Fruit fly (Drosophila melanogaster) whole organism, embryonic: ENCODE data around the gene tra.
A peak's percentile ranks its signal among the peaks of the same experiment; 100 is the strongest.

ENCODE experiments used
- Abd-B ChIP-seq: fragments of 200-800 bp; sonication (Bioruptor generic); optimal IDR thresholded peaks from 2 replicates; lab custom pipeline; 2018; ENCODE audit warnings: missing biosample characterization, mild to moderate bottlenecking, missing genetic modification characterization, moderate library complexity
- B-H2 ChIP-seq: fragments of 200-800 bp; sonication (Bioruptor generic); optimal IDR thresholded peaks from 2 replicates; lab custom pipeline; 2018; ENCODE audit warnings: missing biosample characterization, mild to moderate bottlenecking, missing genetic modification characterization
- BEAF-32 ChIP-seq: fragments of 200-800 bp; sonication (Bioruptor generic); optimal IDR thresholded peaks from 3 replicates; lab custom pipeline; 2017; ENCODE audit warnings: missing biosample characterization, missing genetic modification characterization, mild to moderate bottlenecking, moderate library complexity, missing genetic modification reagents
- BtbVII ChIP-seq: fragments of 200-800 bp; sonication (Bioruptor generic); optimal IDR thresholded peaks from 3 replicates; lab custom pipeline; 2017; ENCODE audit warnings: missing biosample characterization, mild to moderate bottlenecking, missing genetic modification characterization
- CG10209 ChIP-seq: fragments of 200-800 bp; sonication (Bioruptor generic); optimal IDR thresholded peaks from 3 replicates; lab custom pipeline; 2017; ENCODE audit warnings: missing biosample characterization, mild to moderate bottlenecking, missing genetic modification characterization, missing genetic modification reagents
- CG10462 ChIP-seq: fragments of 200-800 bp; sonication (Bioruptor generic); optimal IDR thresholded peaks from 2 replicates; lab custom pipeline; 2016; ENCODE audit warnings: missing biosample characterization, missing genetic modification characterization
- CG10565 ChIP-seq: fragments of 200-800 bp; sonication (Bioruptor generic); optimal IDR thresholded peaks from 3 replicates; lab custom pipeline; 2016; ENCODE audit warnings: missing biosample characterization, mild to moderate bottlenecking, missing genetic modification characterization
- CG11504 ChIP-seq: fragments of 200-800 bp; sonication (Bioruptor generic); optimal IDR thresholded peaks from 3 replicates; lab custom pipeline; 2019; ENCODE audit warnings: missing biosample characterization, mild to moderate bottlenecking, missing genetic modification characterization, moderate library complexity
- CG12219 ChIP-seq: fragments of 200-800 bp; sonication (Bioruptor generic); optimal IDR thresholded peaks from 3 replicates; lab custom pipeline; 2018; ENCODE audit warnings: missing biosample characterization, mild to moderate bottlenecking, missing genetic modification characterization
- CG16813 ChIP-seq: fragments of 200-800 bp; sonication (Bioruptor generic); IDR thresholded peaks from 3 replicates; pipeline ENCODE4 v1.3.6; 2022; ENCODE audit warnings: missing biosample characterization, missing genetic modification characterization; ENCODE audit not compliant: partially characterized antibody
- CG16815 ChIP-seq: fragments of 200-800 bp; sonication (Bioruptor generic); optimal IDR thresholded peaks from 3 replicates; lab custom pipeline; 2017; ENCODE audit warnings: missing biosample characterization, mild to moderate bottlenecking, missing genetic modification characterization
- CG2116 ChIP-seq: fragments of 200-800 bp; sonication (Bioruptor generic); optimal IDR thresholded peaks from 3 replicates; lab custom pipeline; 2018; ENCODE audit warnings: missing biosample characterization, mild to moderate bottlenecking, missing genetic modification characterization
- CG2202 ChIP-seq: fragments of 200-800 bp; sonication (Bioruptor generic); optimal IDR thresholded peaks from 2 replicates; lab custom pipeline; 2018; ENCODE audit warnings: missing biosample characterization, mild to moderate bottlenecking, missing genetic modification characterization
- CG3281 ChIP-seq: fragments of 200-800 bp; sonication (Bioruptor generic); optimal IDR thresholded peaks from 3 replicates; lab custom pipeline; 2017; ENCODE audit warnings: missing biosample characterization, mild to moderate bottlenecking, missing genetic modification characterization
- CG3847 ChIP-seq: fragments of 200-800 bp; sonication (Bioruptor generic); IDR thresholded peaks from 2 replicates; pipeline ENCODE4 v1.3.6; 2022; ENCODE audit warnings: missing biosample characterization, missing genetic modification characterization
- CG42726 ChIP-seq: fragments of 200-800 bp; sonication (Bioruptor generic); IDR thresholded peaks from 2 replicates; pipeline ENCODE4 v1.3.6; 2022; ENCODE audit warnings: missing biosample characterization, missing genetic modification characterization; ENCODE audit not compliant: partially characterized antibody
- CG4707 ChIP-seq: fragments of 200-800 bp; sonication (Bioruptor generic); optimal IDR thresholded peaks from 2 replicates; lab custom pipeline; 2018; ENCODE audit warnings: missing biosample characterization, mild to moderate bottlenecking, missing genetic modification characterization, moderate library complexity
- CG5245 ChIP-seq: fragments of 200-800 bp; sonication (Bioruptor generic); optimal IDR thresholded peaks from 3 replicates; lab custom pipeline; 2016; ENCODE audit warnings: missing biosample characterization, missing genetic modification characterization
- CG5953 ChIP-seq: fragments of 200-800 bp; sonication (Bioruptor generic); IDR thresholded peaks from 2 replicates; pipeline ENCODE4 v1.3.6; 2022; ENCODE audit warnings: missing biosample characterization, missing genetic modification characterization
- CG6683 ChIP-seq: fragments of 200-800 bp; sonication (Bioruptor generic); optimal IDR thresholded peaks from 2 replicates; lab custom pipeline; 2017; ENCODE audit warnings: missing biosample characterization, mild to moderate bottlenecking, missing genetic modification characterization, missing genetic modification reagents
- CG7372 ChIP-seq: fragments of 200-800 bp; sonication (Bioruptor generic); IDR thresholded peaks from 2 replicates; pipeline ENCODE4 v1.3.6; 2022; ENCODE audit warnings: missing biosample characterization, missing genetic modification characterization
- CG7928 ChIP-seq: fragments of 200-800 bp; sonication (Bioruptor generic); optimal IDR thresholded peaks from 2 replicates; lab custom pipeline; 2017; ENCODE audit warnings: missing biosample characterization, mild to moderate bottlenecking, missing genetic modification characterization
- CG7987 ChIP-seq: fragments of 200-800 bp; sonication (Bioruptor generic); optimal IDR thresholded peaks from 2 replicates; lab custom pipeline; 2018; ENCODE audit warnings: missing biosample characterization, mild to moderate bottlenecking, missing genetic modification characterization, moderate library complexity
- CG8359 ChIP-seq: fragments of 200-800 bp; sonication (Bioruptor generic); optimal IDR thresholded peaks from 2 replicates; lab custom pipeline; 2017; ENCODE audit warnings: missing biosample characterization, mild to moderate bottlenecking, missing genetic modification characterization, borderline replicate concordance
- Dad ChIP-seq: fragments of 200-800 bp; sonication (Bioruptor generic); optimal IDR thresholded peaks from 3 replicates; lab custom pipeline; 2016; ENCODE audit warnings: missing biosample characterization, missing genetic modification characterization
- Dip3 ChIP-seq: fragments of 200-800 bp; sonication (Bioruptor generic); optimal IDR thresholded peaks from 3 replicates; lab custom pipeline; 2016; ENCODE audit warnings: missing biosample characterization, missing genetic modification characterization
- Dll ChIP-seq: fragments of 200-800 bp; sonication (Bioruptor generic); IDR thresholded peaks from 4 replicates; pipeline ENCODE4 v1.3.6; 2022; ENCODE audit warnings: missing biosample characterization, missing genetic modification characterization; ENCODE audit not compliant: partially characterized antibody
- Elba2 ChIP-seq: fragments of 200-800 bp; sonication (Bioruptor generic); optimal IDR thresholded peaks from 3 replicates; lab custom pipeline; 2016; ENCODE audit warnings: missing biosample characterization, missing genetic modification characterization
- Hr51 ChIP-seq, 2 experiments: fragments of 200-800 bp; sonication (Bioruptor generic); optimal IDR thresholded peaks; 2 replicates in 1 of 2; 3 replicates in 1 of 2; lab custom pipeline; 2016 to 2018; ENCODE audit warnings: missing biosample characterization in 2 of 2, missing genetic modification characterization in 2 of 2, mild to moderate bottlenecking in 1 of 2, moderate library complexity in 1 of 2
- Hr78 ChIP-seq, 2 experiments: fragments of 200-800 bp in 1 of 2; fragments of >200 bp in 1 of 2; sonication (Bioruptor generic) in 1 of 2; optimal IDR thresholded peaks; 2 replicates each; lab custom pipeline; 2017 to 2019; ENCODE audit warnings: missing biosample characterization in 2 of 2, missing genetic modification characterization in 2 of 2, mild to moderate bottlenecking in 1 of 2, moderate library complexity in 1 of 2
- MTF-1 ChIP-seq: fragments of 200-800 bp; sonication (Bioruptor generic); optimal IDR thresholded peaks from 2 replicates; lab custom pipeline; 2018; ENCODE audit warnings: missing biosample characterization, mild to moderate bottlenecking, missing genetic modification characterization, borderline replicate concordance
- NC2α ChIP-seq: fragments of 200-800 bp; sonication (Bioruptor generic); optimal IDR thresholded peaks from 2 replicates; lab custom pipeline; 2016; ENCODE audit warnings: missing biosample characterization, missing genetic modification characterization
- Opbp ChIP-seq: fragments of 200-800 bp; sonication (Bioruptor generic); IDR thresholded peaks from 3 replicates; pipeline ENCODE4 v1.3.6; 2022; ENCODE audit warnings: missing biosample characterization, missing genetic modification characterization; ENCODE audit not compliant: partially characterized antibody
- Rfx ChIP-seq: fragments of 200-800 bp; sonication (Bioruptor generic); IDR thresholded peaks from 2 replicates; pipeline ENCODE4 v1.3.6; 2022; ENCODE audit warnings: missing biosample characterization, missing genetic modification characterization
- Sin3A ChIP-seq: fragments of >200 bp; optimal IDR thresholded peaks from 2 replicates; lab custom pipeline; 2018
- YL-1 ChIP-seq: fragments of 200-800 bp; sonication (Bioruptor generic); optimal IDR thresholded peaks from 3 replicates; lab custom pipeline; 2017; ENCODE audit warnings: missing biosample characterization, mild to moderate bottlenecking, missing genetic modification characterization
- cad ChIP-seq: fragments of >200 bp; optimal IDR thresholded peaks from 2 replicates; lab custom pipeline; 2017; ENCODE audit warnings: missing biosample characterization, missing genetic modification characterization
- crol ChIP-seq: fragments of 200-800 bp; sonication (Bioruptor generic); IDR thresholded peaks from 2 replicates; pipeline ENCODE4 v1.3.6; 2022; ENCODE audit warnings: missing biosample characterization, missing genetic modification characterization
- da ChIP-seq: fragments of 200-800 bp; sonication (Bioruptor generic); optimal IDR thresholded peaks from 2 replicates; lab custom pipeline; 2016; ENCODE audit warnings: missing biosample characterization, missing genetic modification characterization
- dm ChIP-seq: fragments of 200-800 bp; sonication (Bioruptor generic); optimal IDR thresholded peaks from 3 replicates; lab custom pipeline; 2016; ENCODE audit warnings: missing biosample characterization, missing genetic modification characterization
- gsb-n ChIP-seq: fragments of 200-800 bp; sonication (Bioruptor generic); optimal IDR thresholded peaks from 3 replicates; lab custom pipeline; 2018; ENCODE audit warnings: missing biosample characterization, mild to moderate bottlenecking, missing genetic modification characterization
- hb ChIP-seq: fragments of 200-800 bp; sonication (Bioruptor generic); IDR thresholded peaks from 3 replicates; pipeline ENCODE4 v1.3.6; 2022; ENCODE audit warnings: missing biosample characterization, missing genetic modification characterization; ENCODE audit not compliant: partially characterized antibody
- insv ChIP-seq, 2 experiments: fragments of 200-800 bp; sonication (Bioruptor generic); optimal IDR thresholded peaks; 3 replicates each; lab custom pipeline; 2016 to 2018; ENCODE audit warnings: missing biosample characterization in 2 of 2, missing genetic modification characterization in 2 of 2
- inv ChIP-seq: fragments of 200-800 bp; sonication (Bioruptor generic); IDR thresholded peaks from 2 replicates; pipeline ENCODE4 v1.3.6; 2022; ENCODE audit warnings: missing biosample characterization, missing genetic modification characterization; ENCODE audit not compliant: partially characterized antibody
- klu ChIP-seq: fragments of 200-800 bp; sonication (Bioruptor generic); IDR thresholded peaks from 2 replicates; pipeline ENCODE4 v1.3.6; 2022; ENCODE audit warnings: missing biosample characterization, missing genetic modification characterization
- nau ChIP-seq: fragments of 200-800 bp; sonication (Bioruptor generic); optimal IDR thresholded peaks from 3 replicates; lab custom pipeline; 2017; ENCODE audit warnings: missing biosample characterization, mild to moderate bottlenecking, missing genetic modification characterization, missing genetic modification reagents
- shn ChIP-seq: fragments of 200-800 bp; sonication (Bioruptor generic); optimal IDR thresholded peaks from 3 replicates; lab custom pipeline; 2016; ENCODE audit warnings: missing biosample characterization, missing genetic modification characterization
- toy ChIP-seq: fragments of 200-800 bp; sonication (Bioruptor generic); IDR thresholded peaks from 2 replicates; pipeline ENCODE4 v1.3.6; 2022; ENCODE audit warnings: missing biosample characterization, missing genetic modification characterization
- tx ChIP-seq: fragments of 200-800 bp; sonication (Bioruptor generic); optimal IDR thresholded peaks from 2 replicates; lab custom pipeline; 2016; ENCODE audit warnings: missing biosample characterization, missing genetic modification characterization
- zfh1 ChIP-seq: fragments of 200-800 bp; sonication (Bioruptor generic); IDR thresholded peaks from 3 replicates; pipeline ENCODE4 v1.3.6; 2022; ENCODE audit warnings: missing biosample characterization, missing genetic modification characterization

The tra gene

dm6 chr3L:16594922-16595518 is 4.2 kb upstream of the tra start, which contains the start of the genes spd-2 and Apl (continued):
- TF ChIP-seq CG10209 (GFP tag; lab: Kevin White, UChicago) (no peak), CG2202 (tag; lab: Kevin White, UChicago) (no peak), insv (GFP tag; optimal IDR thresholded peaks at IDR 0.05; lab: Kevin White, UChicago) (no peak), Dad (GFP tag; lab: Kevin White, UChicago) (no peak), CG6683 (GFP tag; lab: Kevin White, UChicago) (no peak), CG10565 (GFP tag; lab: Kevin White, UChicago) (no peak), klu (GFP tag; lab: Robert Waterston, UW) (no peak), BEAF-32 (GFP tag; lab: Kevin White, UChicago) (peak; percentile 28), toy (GFP tag; lab: Robert Waterston, UW) (no peak), CG2116 (GFP tag; lab: Kevin White, UChicago) (peak; percentile 55), dm (GFP tag; lab: Kevin White, UChicago) (no peak), Opbp (GFP tag; lab: Robert Waterston, UW) (no peak), gsb-n (tag; lab: Kevin White, UChicago) (no peak), zfh1 (GFP tag; lab: Robert Waterston, UW) (no peak), nau (GFP tag; lab: Kevin White, UChicago) (no peak), CG4707 (no peak), cad (GFP tag; lab: Kevin White, UChicago) (no peak), Dip3 (GFP tag; lab: Kevin White, UChicago) (no peak), CG3281 (GFP tag; lab: Kevin White, UChicago) (no peak), Hr51 (GFP tag; optimal IDR thresholded peaks at IDR 0.05; lab: Kevin White, UChicago) (no peak), CG12219 (GFP tag; lab: Kevin White, UChicago) (no peak), CG16813 (peak; percentile 61), CG5245 (GFP tag; lab: Kevin White, UChicago) (no peak), shn (GFP tag; lab: Kevin White, UChicago) (no peak), CG8359 (GFP tag; lab: Kevin White, UChicago) (no peak), hb (GFP tag; lab: Robert Waterston, UW) (peak; percentile 68; the same call in 2 of the 3 replicates), CG7928 (GFP tag; lab: Kevin White, UChicago) (peak; percentile 85), da (GFP tag; lab: Kevin White, UChicago) (no peak), CG10462 (GFP tag; lab: Kevin White, UChicago) (no peak), BtbVII (GFP tag; lab: Kevin White, UChicago) (no peak), CG5953 (GFP tag; lab: Robert Waterston, UW) (no peak), NC2α (GFP tag; lab: Kevin White, UChicago) (no peak), CG7987 (GFP tag; lab: Kevin White, UChicago) (no peak), CG42726 (GFP tag; lab: Robert Waterston, UW) (no peak), CG11504 (tag; lab: Kevin White, UChicago) (no peak), CG7372 (no peak), crol (GFP tag; lab: Robert Waterston, UW) (no peak), Sin3A (lab: Kevin White, UChicago) (no peak), CG16815 (no peak), YL-1 (GFP tag; lab: Kevin White, UChicago) (peak; percentile 20), B-H2 (no peak), CG3847 (GFP tag; lab: Robert Waterston, UW) (no peak), tx (no peak), Abd-B (no peak), MTF-1 (no peak), Elba2 (GFP tag; lab: Kevin White, UChicago) (no peak), Hr78 (GFP tag; optimal IDR thresholded peaks at IDR 0.05; lab: Kevin White, UChicago) (no peak), Dll (GFP tag; lab: Robert Waterston, UW) (peak; percentile 38; the same call in 1 of the 4 replicates), inv (GFP tag; lab: Robert Waterston, UW) (peak; percentile 19; the same call in 1 of the 2 replicates), Rfx (no peak)
